Worm (Caenorhabditis elegans) whole organism, L2 larva: ENCODE measurements around the gene hlh-28.

Experiments used
- alr-1 ChIP-seq: fragments of 150-350 bp; optimal IDR thresholded peaks from 2 replicates; lab custom pipeline; 2014; ENCODE audit warnings: missing biosample characterization, missing genetic modification characterization
- ama-1 ChIP-seq: fragments of 150-350 bp; optimal IDR thresholded peaks from 2 replicates; lab custom pipeline; 2018; ENCODE audit warnings: inconsistent platforms
- egl-27 ChIP-seq: sonication (generic microtip); optimal IDR thresholded peaks from 3 replicates; lab custom pipeline; 2017; ENCODE audit warnings: missing biosample characterization, missing genetic modification reagents, missing genetic modification characterization
- elt-3 ChIP-seq: sonication (generic microtip); optimal IDR thresholded peaks from 2 replicates; lab custom pipeline; 2017; ENCODE audit warnings: missing biosample characterization, missing genetic modification characterization
- gmeb-1 ChIP-seq: fragments of 150-350 bp; optimal IDR thresholded peaks from 2 replicates; lab custom pipeline; 2014; ENCODE audit warnings: missing biosample characterization, missing genetic modification characterization
- lin-11 ChIP-seq: fragments of 150-350 bp; sonication (generic microtip); optimal IDR thresholded peaks from 2 replicates; lab custom pipeline; 2014; ENCODE audit warnings: missing biosample characterization, missing genetic modification characterization, inconsistent platforms, mixed read lengths
- mdl-1 ChIP-seq, 2 experiments: fragments of 150-350 bp in 1 of 2; sonication (generic microtip) in 1 of 2; optimal IDR thresholded peaks; 2 replicates each; lab custom pipeline; 2017; ENCODE audit warnings: missing biosample characterization in 2 of 2, missing genetic modification characterization in 2 of 2
- nhr-11 ChIP-seq: fragments of 150-350 bp; optimal IDR thresholded peaks from 2 replicates; lab custom pipeline; 2014; ENCODE audit warnings: missing biosample characterization, missing genetic modification characterization
- nhr-6 ChIP-seq: fragments of 150-350 bp; optimal IDR thresholded peaks from 2 replicates; lab custom pipeline; 2014; ENCODE audit warnings: missing biosample characterization, missing genetic modification characterization
- nhr-77 ChIP-seq: fragments of 150-350 bp; optimal IDR thresholded peaks from 2 replicates; lab custom pipeline; 2014; ENCODE audit warnings: missing biosample characterization, missing genetic modification characterization
- snpc-4 ChIP-seq: fragments of 150-350 bp; optimal IDR thresholded peaks from 2 replicates; lab custom pipeline; 2014; ENCODE audit warnings: missing biosample characterization, missing genetic modification characterization
- unc-39 ChIP-seq: fragments of 150-350 bp; optimal IDR thresholded peaks from 2 replicates; lab custom pipeline; 2014; ENCODE audit warnings: missing biosample characterization, missing genetic modification characterization

DNA sequence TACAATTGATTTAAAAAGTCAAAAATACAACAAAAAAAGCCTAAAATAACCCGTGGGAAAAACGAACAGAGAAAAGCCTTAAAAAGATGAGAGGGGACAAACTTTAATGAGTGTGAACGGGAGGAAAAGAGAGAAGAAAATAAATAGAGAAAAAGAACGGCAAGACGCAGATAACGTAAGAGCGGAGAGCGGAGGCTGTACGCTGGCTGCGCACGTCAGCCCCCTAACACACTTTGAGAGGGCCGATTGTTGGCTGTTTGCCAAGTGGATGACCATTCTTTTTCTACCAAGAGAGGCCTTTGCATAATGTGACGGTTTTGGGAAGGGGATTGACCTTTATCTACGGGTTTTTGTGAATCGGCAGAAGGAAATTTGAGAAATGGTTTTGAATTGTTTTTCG lies 11.3 kb downstream of the hlh-28 start:
- no peak for TF ChIP-seq ama-1 (lab: Kevin White, UChicago)
- TF ChIP-seq elt-3 (tag; lab: Kevin White, UChicago), result no peak
- TF ChIP-seq nhr-11 (tag; lab: Kevin White, UChicago), result no peak
- TF ChIP-seq alr-1, result no peak
- TF ChIP-seq nhr-77 (tag; lab: Kevin White, UChicago), result no peak
- no peak for TF ChIP-seq gmeb-1
- TF ChIP-seq mdl-1 (tag; optimal IDR thresholded peaks at IDR 0.05; lab: Kevin White, UChicago), result no peak
- no peak for TF ChIP-seq nhr-6
- TF ChIP-seq unc-39 (tag; lab: Kevin White, UChicago), result no peak
- TF ChIP-seq lin-11, result no peak
- no peak for TF ChIP-seq snpc-4 (tag; lab: Kevin White, UChicago)
- TF ChIP-seq egl-27 (tag; lab: Kevin White, UChicago), result no peak
